Fruit fly (Drosophila melanogaster) whole organism, prepupa: ENCODE data around the gene CG32199.

Source experiments
- Blimp-1 ChIP-seq: fragments of 200-800 bp; sonication (Bioruptor generic); optimal IDR thresholded peaks from 3 replicates; lab custom pipeline; 2017; ENCODE audit warnings: missing biosample characterization, missing genetic modification characterization, mild to moderate bottlenecking, moderate library complexity, missing genetic modification reagents
- CG16779 ChIP-seq: fragments of 200-800 bp; sonication (Bioruptor generic); optimal IDR thresholded peaks from 3 replicates; lab custom pipeline; 2017; ENCODE audit warnings: missing biosample characterization, mild to moderate bottlenecking, missing genetic modification characterization
- CG4318 ChIP-seq: fragments of 200-800 bp; sonication (Bioruptor generic); optimal IDR thresholded peaks from 3 replicates; lab custom pipeline; 2017; ENCODE audit warnings: missing biosample characterization, mild to moderate bottlenecking, missing genetic modification characterization
- CG6792 ChIP-seq: fragments of 200-800 bp; sonication (Bioruptor generic); optimal IDR thresholded peaks from 3 replicates; lab custom pipeline; 2016; ENCODE audit warnings: missing biosample characterization, missing genetic modification characterization
- CG8632 ChIP-seq: fragments of 200-800 bp; sonication (Bioruptor generic); optimal IDR thresholded peaks from 3 replicates; lab custom pipeline; 2016; ENCODE audit warnings: missing biosample characterization, missing genetic modification characterization
- Eip75B ChIP-seq: fragments of 200-800 bp; sonication (Bioruptor generic); optimal IDR thresholded peaks from 3 replicates; lab custom pipeline; 2016; ENCODE audit warnings: missing biosample characterization, missing genetic modification characterization
- Ets96B ChIP-seq: fragments of 200-800 bp; optimal IDR thresholded peaks from 2 replicates; lab custom pipeline; 2019; ENCODE audit warnings: missing biosample characterization, mild to moderate bottlenecking, missing genetic modification characterization, moderate library complexity
- Hr38 ChIP-seq: sonication (Bioruptor generic); optimal IDR thresholded peaks from 2 replicates; lab custom pipeline; 2016; ENCODE audit warnings: missing biosample characterization, missing genetic modification characterization
- Hr39 ChIP-seq: fragments of 200-800 bp; sonication (Bioruptor generic); optimal IDR thresholded peaks from 2 replicates; lab custom pipeline; 2016; ENCODE audit warnings: missing biosample characterization, missing genetic modification characterization
- Sox102F ChIP-seq: fragments of 200-800 bp; sonication (Bioruptor generic); optimal IDR thresholded peaks from 2 replicates; lab custom pipeline; 2016; ENCODE audit warnings: missing biosample characterization, mild to moderate bottlenecking, missing genetic modification characterization

dm6 chr3L:18632187-18632635, 20.5 kb downstream of the CG32199 start:
- TF ChIP-seq CG6792 (GFP tag; lab: Kevin White, UChicago) (no peak), Blimp-1 (GFP tag; lab: Kevin White, UChicago) (no peak), CG4318 (GFP tag; lab: Kevin White, UChicago) (no peak), CG8632 (GFP tag; lab: Kevin White, UChicago) (no peak), Hr38 (no peak), Sox102F (no peak), CG16779 (no peak), Hr39 (GFP tag; lab: Kevin White, UChicago) (no peak), Eip75B (GFP tag; lab: Kevin White, UChicago) (no peak), Ets96B (tag; lab: Kevin White, UChicago) (no peak)
